Fruit fly (Drosophila melanogaster) whole organism, embryonic: ENCODE data around the gene Polr2F.

Experiments used
- Abd-B ChIP-seq: fragments of 200-800 bp; sonication (Bioruptor generic); optimal IDR thresholded peaks from 2 replicates; lab custom pipeline; 2018; ENCODE audit warnings: missing biosample characterization, mild to moderate bottlenecking, missing genetic modification characterization, moderate library complexity
- Atf-2 ChIP-seq: fragments of 200-800 bp; sonication (Bioruptor generic); optimal IDR thresholded peaks from 2 replicates; lab custom pipeline; 2016; ENCODE audit warnings: missing biosample characterization, missing genetic modification characterization
- Blimp-1 ChIP-seq: fragments of 200-800 bp; sonication (Bioruptor generic); optimal IDR thresholded peaks from 3 replicates; lab custom pipeline; 2018; ENCODE audit warnings: missing biosample characterization, missing genetic modification characterization, mild to moderate bottlenecking, moderate library complexity, missing genetic modification reagents
- CG10147 ChIP-seq: fragments of 200-800 bp; sonication (Bioruptor generic); optimal IDR thresholded peaks from 2 replicates; lab custom pipeline; 2019; ENCODE audit warnings: missing biosample characterization, mild to moderate bottlenecking, missing genetic modification characterization, moderate library complexity
- CG10959 ChIP-seq: fragments of 200-800 bp; sonication (Bioruptor generic); IDR thresholded peaks from 2 replicates; pipeline ENCODE4 v1.3.6; 2022; ENCODE audit warnings: missing biosample characterization, missing genetic modification characterization
- CG12236 ChIP-seq: fragments of 200-800 bp; sonication (Bioruptor generic); optimal IDR thresholded peaks from 2 replicates; lab custom pipeline; 2016; ENCODE audit warnings: missing biosample characterization, missing genetic modification characterization
- CG14441 ChIP-seq: fragments of 200-800 bp; sonication (Bioruptor generic); IDR thresholded peaks from 2 replicates; pipeline ENCODE4 v1.3.6; 2022; ENCODE audit warnings: missing biosample characterization, missing genetic modification characterization
- CG17361 ChIP-seq: fragments of 200-800 bp; sonication (Bioruptor generic); IDR thresholded peaks from 3 replicates; pipeline ENCODE4 v1.3.6; 2022; ENCODE audit warnings: missing biosample characterization, missing genetic modification characterization
- CG1832 ChIP-seq: fragments of 200-800 bp; sonication (Bioruptor generic); optimal IDR thresholded peaks from 2 replicates; lab custom pipeline; 2017; ENCODE audit warnings: missing biosample characterization, mild to moderate bottlenecking, missing genetic modification characterization, inconsistent platforms
- CG2199 ChIP-seq: fragments of 200-800 bp; sonication (Bioruptor generic); IDR thresholded peaks from 3 replicates; pipeline ENCODE4 v1.3.6; 2022; ENCODE audit warnings: missing biosample characterization, missing genetic modification characterization
- CG2889 ChIP-seq: fragments of 200-800 bp; sonication (Bioruptor generic); IDR thresholded peaks from 3 replicates; pipeline ENCODE4 v1.3.6; 2022; ENCODE audit warnings: missing biosample characterization, missing genetic modification characterization
- CG30020 ChIP-seq: fragments of 200-800 bp; optimal IDR thresholded peaks from 2 replicates; lab custom pipeline; 2019; ENCODE audit warnings: missing biosample characterization, mild to moderate bottlenecking, missing genetic modification characterization, moderate library complexity
- CG3838 ChIP-seq: fragments of 200-800 bp; sonication (Bioruptor generic); optimal IDR thresholded peaks from 3 replicates; lab custom pipeline; 2016; ENCODE audit warnings: missing biosample characterization, missing genetic modification characterization
- CG4707 ChIP-seq: fragments of 200-800 bp; sonication (Bioruptor generic); optimal IDR thresholded peaks from 2 replicates; lab custom pipeline; 2018; ENCODE audit warnings: missing biosample characterization, mild to moderate bottlenecking, missing genetic modification characterization, moderate library complexity
- CG4730 ChIP-seq: fragments of 200-800 bp; sonication (Bioruptor generic); IDR thresholded peaks from 2 replicates; pipeline ENCODE4 v1.3.6; 2022; ENCODE audit warnings: missing biosample characterization, missing genetic modification characterization
- CG6272 ChIP-seq: fragments of 200-800 bp; sonication (Bioruptor generic); IDR thresholded peaks from 2 replicates; pipeline ENCODE4 v1.3.6; 2022; ENCODE audit warnings: missing biosample characterization, missing genetic modification characterization
- CG6765 ChIP-seq: fragments of 200-800 bp; sonication (Bioruptor generic); optimal IDR thresholded peaks from 3 replicates; lab custom pipeline; 2017; ENCODE audit warnings: missing biosample characterization, mild to moderate bottlenecking, missing genetic modification characterization
- CG8478 ChIP-seq: fragments of >200 bp; optimal IDR thresholded peaks from 2 replicates; lab custom pipeline; 2018
- CG8924 ChIP-seq: fragments of 200-800 bp; optimal IDR thresholded peaks from 3 replicates; lab custom pipeline; 2019; ENCODE audit warnings: missing biosample characterization, mild to moderate bottlenecking, missing genetic modification characterization, moderate library complexity
- CG9437 ChIP-seq: fragments of 200-800 bp; sonication (Bioruptor generic); optimal IDR thresholded peaks from 2 replicates; lab custom pipeline; 2018; ENCODE audit warnings: missing biosample characterization, mild to moderate bottlenecking, missing genetic modification characterization
- Dbx ChIP-seq: fragments of 200-800 bp; sonication (Bioruptor generic); IDR thresholded peaks from 3 replicates; pipeline ENCODE4 v1.3.6; 2022; ENCODE audit warnings: missing biosample characterization, missing genetic modification characterization
- Dll ChIP-seq: fragments of 200-800 bp; sonication (Bioruptor generic); IDR thresholded peaks from 4 replicates; pipeline ENCODE4 v1.3.6; 2022; ENCODE audit warnings: missing biosample characterization, missing genetic modification characterization; ENCODE audit not compliant: partially characterized antibody
- ERR ChIP-seq: fragments of 200-800 bp; sonication (Bioruptor generic); optimal IDR thresholded peaks from 2 replicates; lab custom pipeline; 2016; ENCODE audit warnings: missing biosample characterization, missing genetic modification characterization
- Fer1 ChIP-seq: fragments of 200-800 bp; sonication (Bioruptor generic); optimal IDR thresholded peaks from 2 replicates; lab custom pipeline; 2017; ENCODE audit warnings: missing biosample characterization, mild to moderate bottlenecking, missing genetic modification characterization
- H15 ChIP-seq: fragments of 200-800 bp; sonication (Bioruptor generic); IDR thresholded peaks from 3 replicates; pipeline ENCODE4 v1.3.6; 2022; ENCODE audit warnings: missing biosample characterization, missing genetic modification characterization
- Hand ChIP-seq: fragments of 200-800 bp; sonication (Bioruptor generic); optimal IDR thresholded peaks from 2 replicates; lab custom pipeline; 2017; ENCODE audit warnings: mild to moderate bottlenecking, missing biosample characterization, missing genetic modification reagents, missing genetic modification characterization
- Mes4 ChIP-seq: fragments of 200-800 bp; sonication (Bioruptor generic); optimal IDR thresholded peaks from 2 replicates; lab custom pipeline; 2016; ENCODE audit warnings: missing biosample characterization, missing genetic modification characterization
- NfI ChIP-seq: fragments of 200-800 bp; sonication (Bioruptor generic); optimal IDR thresholded peaks from 3 replicates; lab custom pipeline; 2018; ENCODE audit warnings: missing biosample characterization, mild to moderate bottlenecking, missing genetic modification characterization, moderate library complexity
- Optix ChIP-seq: fragments of 200-800 bp; sonication (Bioruptor generic); IDR thresholded peaks from 3 replicates; pipeline ENCODE4 v1.3.6; 2022; ENCODE audit warnings: missing biosample characterization, missing genetic modification characterization
- Ptx1 ChIP-seq: fragments of 200-800 bp; sonication (Bioruptor generic); IDR thresholded peaks from 2 replicates; pipeline ENCODE4 v1.3.6; 2022; ENCODE audit warnings: missing biosample characterization, missing genetic modification characterization
- Sry-β ChIP-seq: fragments of 200-800 bp; sonication (Bioruptor generic); optimal IDR thresholded peaks from 2 replicates; lab custom pipeline; 2018; ENCODE audit warnings: missing biosample characterization, mild to moderate bottlenecking, missing genetic modification characterization, moderate library complexity
- Sry-δ ChIP-seq: fragments of 200-800 bp; sonication (Bioruptor generic); optimal IDR thresholded peaks from 2 replicates; lab custom pipeline; 2016; ENCODE audit warnings: missing biosample characterization, missing genetic modification characterization
- Xbp1 ChIP-seq: fragments of 200-800 bp; sonication (Bioruptor generic); optimal IDR thresholded peaks from 3 replicates; lab custom pipeline; 2016; ENCODE audit warnings: missing biosample characterization, mild to moderate bottlenecking, missing genetic modification characterization
- ac ChIP-seq: fragments of 200-800 bp; sonication (Bioruptor generic); optimal IDR thresholded peaks from 3 replicates; lab custom pipeline; 2017; ENCODE audit warnings: missing biosample characterization, mild to moderate bottlenecking, missing genetic modification characterization
- chif ChIP-seq, 2 experiments: fragments of 200-800 bp; sonication (Bioruptor generic); optimal IDR thresholded peaks; 3 replicates each; lab custom pipeline; 2016; ENCODE audit warnings: missing biosample characterization in 2 of 2, missing genetic modification characterization in 2 of 2
- chinmo ChIP-seq: fragments of 200-800 bp; sonication (Bioruptor generic); IDR thresholded peaks from 4 replicates; pipeline ENCODE4 v1.3.6; 2022; ENCODE audit warnings: missing biosample characterization, missing genetic modification characterization; ENCODE audit not compliant: partially characterized antibody
- chm ChIP-seq: fragments of 200-800 bp; sonication (Bioruptor generic); IDR thresholded peaks from 2 replicates; pipeline ENCODE4 v1.3.6; 2022; ENCODE audit warnings: missing biosample characterization, missing genetic modification characterization
- fd96Cb ChIP-seq: fragments of 200-800 bp; sonication (Bioruptor generic); optimal IDR thresholded peaks from 2 replicates; lab custom pipeline; 2018; ENCODE audit warnings: missing biosample characterization, mild to moderate bottlenecking, missing genetic modification characterization, moderate library complexity
- gfzf ChIP-seq: fragments of 200-800 bp; sonication (Bioruptor generic); optimal IDR thresholded peaks from 2 replicates; lab custom pipeline; 2016; ENCODE audit warnings: missing biosample characterization, mild to moderate bottlenecking, missing genetic modification characterization, moderate library complexity
- lab ChIP-seq: fragments of 200-800 bp; sonication (Bioruptor generic); optimal IDR thresholded peaks from 3 replicates; lab custom pipeline; 2017; ENCODE audit warnings: missing biosample characterization, missing genetic modification characterization, mild to moderate bottlenecking, moderate library complexity, missing genetic modification reagents
- mam ChIP-seq: fragments of 200-800 bp; sonication (Bioruptor generic); optimal IDR thresholded peaks from 3 replicates; lab custom pipeline; 2016; ENCODE audit warnings: missing biosample characterization, missing genetic modification characterization
- pzg ChIP-seq: fragments of 200-800 bp; sonication (Bioruptor generic); optimal IDR thresholded peaks from 3 replicates; lab custom pipeline; 2018; ENCODE audit warnings: missing biosample characterization, mild to moderate bottlenecking, missing genetic modification characterization, moderate library complexity
- run ChIP-seq: fragments of 200-800 bp; sonication (Bioruptor generic); optimal IDR thresholded peaks from 3 replicates; lab custom pipeline; 2018; ENCODE audit warnings: missing biosample characterization, mild to moderate bottlenecking, missing genetic modification characterization
- schlank ChIP-seq: fragments of 200-800 bp; sonication (Bioruptor generic); optimal IDR thresholded peaks from 2 replicates; lab custom pipeline; 2018; ENCODE audit warnings: missing biosample characterization, mild to moderate bottlenecking, missing genetic modification characterization
- sqz ChIP-seq: fragments of 200-800 bp; sonication (Bioruptor generic); optimal IDR thresholded peaks from 3 replicates; lab custom pipeline; 2018; ENCODE audit warnings: missing biosample characterization, mild to moderate bottlenecking, missing genetic modification characterization
- tio ChIP-seq: fragments of 200-800 bp; sonication (Bioruptor generic); optimal IDR thresholded peaks from 2 replicates; lab custom pipeline; 2017; ENCODE audit warnings: missing biosample characterization, missing genetic modification characterization, inconsistent platforms
- trh ChIP-seq: fragments of 200-800 bp; sonication (Bioruptor generic); optimal IDR thresholded peaks from 2 replicates; lab custom pipeline; 2016; ENCODE audit warnings: missing biosample characterization, missing genetic modification characterization
- tup ChIP-seq: fragments of 200-800 bp; sonication (Bioruptor generic); optimal IDR thresholded peaks from 2 replicates; lab custom pipeline; 2016; ENCODE audit warnings: missing biosample characterization, mild to moderate bottlenecking, missing genetic modification characterization, moderate library complexity
- vnd ChIP-seq: fragments of 200-800 bp; sonication (Bioruptor generic); IDR thresholded peaks from 3 replicates; pipeline ENCODE4 v1.3.6; 2022; ENCODE audit warnings: missing biosample characterization, missing genetic modification characterization; ENCODE audit not compliant: partially characterized antibody
- zf30C ChIP-seq: fragments of 200-800 bp; sonication (Bioruptor generic); optimal IDR thresholded peaks from 3 replicates; lab custom pipeline; 2018; ENCODE audit warnings: missing biosample characterization, mild to moderate bottlenecking, missing genetic modification characterization

Gene Polr2F

dm6 chr3R:5361681-5362319, 9.8 kb upstream of the Polr2F start (continued):
- TF ChIP-seq chif (GFP tag; optimal IDR thresholded peaks at IDR 0.05; lab: Kevin White, UChicago) (peak; percentile 66 to 84), CG1832 (no peak), ERR (GFP tag; lab: Kevin White, UChicago) (peak; percentile 77), chm (peak; percentile 88), Dbx (GFP tag; lab: Robert Waterston, UW) (peak; percentile 85), zf30C (GFP tag; lab: Kevin White, UChicago) (no peak), CG4707 (GFP tag; lab: Kevin White, UChicago) (peak; percentile 40), CG6765 (GFP tag; lab: Kevin White, UChicago) (peak; percentile 54), Sry-δ (peak; percentile 42), Dll (GFP tag; lab: Robert Waterston, UW) (no peak), Fer1 (peak; percentile 83), run (tag; lab: Kevin White, UChicago) (peak; percentile 63), ac (GFP tag; lab: Kevin White, UChicago) (no peak), NfI (GFP tag; lab: Kevin White, UChicago) (peak; percentile 79), mam (GFP tag; lab: Kevin White, UChicago) (peak; percentile 90), CG4730 (peak; percentile 75), CG2889 (GFP tag; lab: Robert Waterston, UW) (peak; percentile 86), vnd (GFP tag; lab: Robert Waterston, UW) (0 out of 3 replicates have a peak, but pooled peaks have one; percentile 29), CG12236 (GFP tag; lab: Kevin White, UChicago) (peak; percentile 36), CG6272 (peak; percentile 69), Hand (GFP tag; lab: Kevin White, UChicago) (peak; percentile 25)
- TF ChIP-seq, all 482 proteins: peak for 376

- no peak for TF ChIP-seq Optix (GFP tag; lab: Robert Waterston, UW)
- no peak for TF ChIP-seq CG17361 (GFP tag; lab: Robert Waterston, UW)
- TF ChIP-seq CG8924, result no peak
- TF ChIP-seq tio (GFP tag; lab: Kevin White, UChicago), result no peak
- TF ChIP-seq lab, result no peak
- no peak for TF ChIP-seq CG10959
- no peak for TF ChIP-seq Sry-β
- no peak for TF ChIP-seq CG30020 (tag; lab: Kevin White, UChicago)
- no peak for TF ChIP-seq Abd-B (GFP tag; lab: Kevin White, UChicago)
- no peak for TF ChIP-seq Fer1
- TF ChIP-seq H15 (GFP tag; lab: Robert Waterston, UW), result no peak
- peak; percentile 83 for TF ChIP-seq sqz (GFP tag; lab: Kevin White, UChicago)
- no peak for TF ChIP-seq gfzf
- peak; percentile 100 for TF ChIP-seq chinmo
- TF ChIP-seq CG10147, result no peak
- TF ChIP-seq CG3838 (GFP tag; lab: Kevin White, UChicago), result no peak
- no peak for TF ChIP-seq schlank (tag; lab: Kevin White, UChicago)
- TF ChIP-seq Mes4 (GFP tag; lab: Kevin White, UChicago), result no peak
- no peak for TF ChIP-seq CG2199
- no peak for TF ChIP-seq CG8478 (lab: Kevin White, UChicago)
- TF ChIP-seq CG14441 (GFP tag; lab: Robert Waterston, UW), result no peak; the same call in 1 of the 2 replicates
- no peak for TF ChIP-seq Xbp1 (GFP tag; lab: Kevin White, UChicago)
- TF ChIP-seq Blimp-1, result peak; percentile 11
- no peak for TF ChIP-seq Atf-2 (GFP tag; lab: Kevin White, UChicago)
- TF ChIP-seq fd96Cb (tag; lab: Kevin White, UChicago), result no peak
- no peak for TF ChIP-seq Ptx1
- TF ChIP-seq CG9437 (GFP tag; lab: Kevin White, UChicago), result no peak
- TF ChIP-seq trh (GFP tag; lab: Kevin White, UChicago), result no peak
- no peak for TF ChIP-seq tup (GFP tag; lab: Kevin White, UChicago)
- TF ChIP-seq pzg (GFP tag; lab: Kevin White, UChicago), result no peak
Measured at dm6 chr3R:5363412-5363811, 8.2 kb upstream of the Polr2F start.
